Worm (Caenorhabditis elegans) whole organism, mixed stage, embryonic: ENCODE data around the gene ech-4.

Source experiments
- M03D4.4 ChIP-seq: sonication (generic microtip); optimal IDR thresholded peaks from 2 replicates; lab custom pipeline; 2017; ENCODE audit warnings: mild to moderate bottlenecking, missing genetic modification characterization, missing compliant biosample characterization
- bed-3 ChIP-seq: fragments of 200-800 bp; sonication (Bioruptor generic); optimal IDR thresholded peaks from 3 replicates; lab custom pipeline; 2018; ENCODE audit warnings: mild to moderate bottlenecking, missing genetic modification characterization, moderate library complexity, missing compliant biosample characterization
- blmp-1 ChIP-seq: fragments of 150-350 bp; optimal IDR thresholded peaks from 2 replicates; lab custom pipeline; 2014; ENCODE audit warnings: missing biosample characterization, missing genetic modification characterization
- ceh-39 ChIP-seq: fragments of 150-350 bp; optimal IDR thresholded peaks from 2 replicates; lab custom pipeline; 2014; ENCODE audit warnings: missing biosample characterization, missing genetic modification characterization
- ceh-43 ChIP-seq: fragments of 200-800 bp; sonication (Bioruptor generic); optimal IDR thresholded peaks from 2 replicates; lab custom pipeline; 2018; ENCODE audit warnings: mild to moderate bottlenecking, missing genetic modification characterization, moderate library complexity, missing compliant biosample characterization
- ceh-83 ChIP-seq: fragments of 200-800 bp; sonication (Bioruptor generic); optimal IDR thresholded peaks from 2 replicates; lab custom pipeline; 2018; ENCODE audit warnings: mild to moderate bottlenecking, missing genetic modification characterization, missing compliant biosample characterization
- ces-1 ChIP-seq: fragments of 150-350 bp; optimal IDR thresholded peaks from 2 replicates; lab custom pipeline; 2014; ENCODE audit warnings: missing biosample characterization, missing genetic modification reagents, missing genetic modification characterization
- cnd-1 ChIP-seq: fragments of 200-800 bp; sonication (Bioruptor generic); optimal IDR thresholded peaks from 2 replicates; lab custom pipeline; 2018; ENCODE audit warnings: mild to moderate bottlenecking, missing genetic modification characterization, missing compliant biosample characterization
- drap-1 ChIP-seq: fragments of 200-800 bp; sonication (Bioruptor generic); optimal IDR thresholded peaks from 3 replicates; lab custom pipeline; 2018; ENCODE audit warnings: mild to moderate bottlenecking, missing genetic modification characterization, missing compliant biosample characterization
- elt-1 ChIP-seq: sonication (generic microtip); optimal IDR thresholded peaks from 2 replicates; lab custom pipeline; 2017; ENCODE audit warnings: missing genetic modification characterization, mild to moderate bottlenecking, missing compliant biosample characterization, antibody characterized with exemption, moderate library complexity, borderline replicate concordance; ENCODE audit not compliant: insufficient read depth
- elt-3 ChIP-seq: fragments of 150-350 bp; optimal IDR thresholded peaks from 2 replicates; lab custom pipeline; 2014; ENCODE audit warnings: missing biosample characterization, missing genetic modification characterization
- flh-1 ChIP-seq: fragments of 200-800 bp; sonication (Bioruptor generic); optimal IDR thresholded peaks from 2 replicates; lab custom pipeline; 2018; ENCODE audit warnings: mild to moderate bottlenecking, missing genetic modification characterization, moderate library complexity, missing compliant biosample characterization
- ham-2 ChIP-seq: fragments of 200-800 bp; sonication (Bioruptor generic); optimal IDR thresholded peaks from 2 replicates; lab custom pipeline; 2018; ENCODE audit warnings: mild to moderate bottlenecking, missing genetic modification characterization, missing compliant biosample characterization
- hlh-1 ChIP-seq: fragments of 150-350 bp; optimal IDR thresholded peaks from 2 replicates; lab custom pipeline; 2014; ENCODE audit warnings: missing biosample characterization, missing genetic modification reagents, missing genetic modification characterization
- lin-13 ChIP-seq: fragments of 150-350 bp; optimal IDR thresholded peaks from 2 replicates; lab custom pipeline; 2014; ENCODE audit warnings: missing biosample characterization, missing genetic modification characterization
- lin-32 ChIP-seq: fragments of 200-800 bp; sonication (Bioruptor generic); optimal IDR thresholded peaks from 2 replicates; lab custom pipeline; 2018; ENCODE audit warnings: mild to moderate bottlenecking, missing genetic modification characterization, missing compliant biosample characterization
- lsy-2 ChIP-seq: fragments of 150-350 bp; optimal IDR thresholded peaks from 2 replicates; lab custom pipeline; 2014; ENCODE audit warnings: missing biosample characterization, missing genetic modification characterization
- mab-5 ChIP-seq: fragments of 150-350 bp; optimal IDR thresholded peaks from 2 replicates; lab custom pipeline; 2014; ENCODE audit warnings: missing biosample characterization, missing genetic modification characterization
- mep-1 ChIP-seq: fragments of 150-350 bp; optimal IDR thresholded peaks from 2 replicates; lab custom pipeline; 2017; ENCODE audit warnings: missing biosample characterization, missing genetic modification reagents, missing genetic modification characterization, inconsistent platforms
- mls-2 ChIP-seq: sonication (generic microtip); optimal IDR thresholded peaks from 2 replicates; lab custom pipeline; 2016; ENCODE audit warnings: mild to moderate bottlenecking, missing genetic modification characterization, moderate library complexity, missing compliant biosample characterization
- nhr-12 ChIP-seq: fragments of 150-350 bp; optimal IDR thresholded peaks from 2 replicates; lab custom pipeline; 2014; ENCODE audit warnings: missing biosample characterization, missing genetic modification characterization
- nhr-2 ChIP-seq: fragments of 150-350 bp; optimal IDR thresholded peaks from 2 replicates; lab custom pipeline; 2014; ENCODE audit warnings: missing biosample characterization, missing genetic modification characterization
- nhr-237 ChIP-seq: fragments of 150-350 bp; optimal IDR thresholded peaks from 2 replicates; lab custom pipeline; 2014; ENCODE audit warnings: missing biosample characterization, missing genetic modification characterization
- nhr-28 ChIP-seq: fragments of 150-350 bp; optimal IDR thresholded peaks from 2 replicates; lab custom pipeline; 2014; ENCODE audit warnings: missing biosample characterization, missing genetic modification characterization
- nhr-76 ChIP-seq: sonication (generic microtip); optimal IDR thresholded peaks from 2 replicates; lab custom pipeline; 2017; ENCODE audit warnings: missing biosample characterization, missing genetic modification characterization
- pha-4 ChIP-seq: fragments of 150-350 bp; optimal IDR thresholded peaks from 2 replicates; lab custom pipeline; 2018; ENCODE audit warnings: missing biosample characterization, missing genetic modification reagents, missing genetic modification characterization
- sem-2 ChIP-seq: fragments of 200-800 bp; sonication (Bioruptor generic); optimal IDR thresholded peaks from 2 replicates; lab custom pipeline; 2018; ENCODE audit warnings: mild to moderate bottlenecking, missing genetic modification characterization, missing compliant biosample characterization
- snpc-4 ChIP-seq: fragments of 150-350 bp; optimal IDR thresholded peaks from 2 replicates; lab custom pipeline; 2014; ENCODE audit warnings: missing biosample characterization, missing genetic modification characterization
- sptf-1 ChIP-seq: sonication (generic microtip); optimal IDR thresholded peaks from 2 replicates; lab custom pipeline; 2017; ENCODE audit warnings: mild to moderate bottlenecking, missing genetic modification characterization, moderate library complexity, missing compliant biosample characterization
- tbx-8 ChIP-seq: fragments of 200-800 bp; sonication (Bioruptor generic); optimal IDR thresholded peaks from 2 replicates; lab custom pipeline; 2018; ENCODE audit warnings: mild to moderate bottlenecking, missing genetic modification characterization, moderate library complexity, missing compliant biosample characterization
- unc-120 ChIP-seq: sonication (generic microtip); optimal IDR thresholded peaks from 2 replicates; lab custom pipeline; 2017; ENCODE audit warnings: missing genetic modification characterization, missing compliant biosample characterization; ENCODE audit not compliant: poor library complexity, severe bottlenecking
- unc-39 ChIP-seq: fragments of 150-350 bp; optimal IDR thresholded peaks from 2 replicates; lab custom pipeline; 2014; ENCODE audit warnings: missing biosample characterization, missing genetic modification characterization
- unc-62 ChIP-seq: fragments of 150-350 bp; optimal IDR thresholded peaks from 2 replicates; lab custom pipeline; 2014; ENCODE audit warnings: missing biosample characterization, missing genetic modification reagents, missing genetic modification characterization
- zip-8 ChIP-seq: fragments of 150-350 bp; optimal IDR thresholded peaks from 2 replicates; lab custom pipeline; 2014; ENCODE audit warnings: missing biosample characterization, missing genetic modification characterization
- ztf-11 ChIP-seq: fragments of 150-350 bp; optimal IDR thresholded peaks from 2 replicates; lab custom pipeline; 2014; ENCODE audit warnings: missing biosample characterization, missing genetic modification characterization

Gene ech-4

ce11 chrII:10820679-10821078 lies at the start of gene ech-4:
Gene ech-4, plus strand, starts transcription at chrII:10821031.
- TF ChIP-seq cnd-1 (tag; lab: Kevin White, UChicago) (no peak), nhr-28 (tag; lab: Kevin White, UChicago) (no peak), ceh-83 (GFP tag; lab: Kevin White, UChicago) (no peak), blmp-1 (no peak), lsy-2 (tag; lab: Kevin White, UChicago) (no peak), nhr-237 (tag; lab: Kevin White, UChicago) (no peak)

- TF ChIP-seq lin-13 (tag; lab: Kevin White, UChicago) (no peak), unc-39 (tag; lab: Kevin White, UChicago) (no peak), ceh-83 (GFP tag; lab: Kevin White, UChicago) (no peak), elt-3 (tag; lab: Kevin White, UChicago) (no peak), unc-62 (GFP tag; lab: Kevin White, UChicago) (no peak), blmp-1 (no peak), nhr-237 (tag; lab: Kevin White, UChicago) (no peak), ces-1 (GFP tag; lab: Kevin White, UChicago) (no peak), mab-5 (tag; lab: Kevin White, UChicago) (no peak), pha-4 (tag; lab: Kevin White, UChicago) (no peak), bed-3 (GFP tag; lab: Kevin White, UChicago) (no peak), sptf-1 (tag; lab: Kevin White, UChicago) (no peak), unc-120 (tag; lab: Kevin White, UChicago) (no peak), nhr-2 (tag; lab: Kevin White, UChicago) (no peak), sem-2 (no peak), tbx-8 (GFP tag; lab: Kevin White, UChicago) (no peak)
Observed at ce11 chrII:10778026-10778425, 42.8 kb upstream of the ech-4 start, which contains the start of gene mpz-1. Gene mpz-1, minus strand, starts transcription at chrII:10778126.

ce11 chrII:10783201-10783962 lies 37.4 kb upstream of the ech-4 start, which contains the start of gene ect-2:
Gene ect-2, minus strand, starts transcription at chrII:10783962.
- TF ChIP-seq ham-2 (GFP tag; lab: Kevin White, UChicago) = peak; percentile 50
- TF ChIP-seq lin-32 = no peak

ce11 chrII:10784248-10784647 lies 36.6 kb upstream of the ech-4 start:
- no peak for TF ChIP-seq elt-1 (tag; lab: Kevin White, UChicago)
- no peak for TF ChIP-seq unc-39 (tag; lab: Kevin White, UChicago)
- peak; percentile 70 for TF ChIP-seq nhr-2 (tag; lab: Kevin White, UChicago)
- peak; percentile 39 for TF ChIP-seq zip-8 (tag; lab: Kevin White, UChicago)
- no peak for TF ChIP-seq unc-120 (tag; lab: Kevin White, UChicago)
- TF ChIP-seq M03D4.4 (tag; lab: Kevin White, UChicago) = no peak
- peak; percentile 70 for TF ChIP-seq cnd-1 (tag; lab: Kevin White, UChicago)
- no peak for TF ChIP-seq blmp-1
- no peak for TF ChIP-seq ceh-39 (tag; lab: Kevin White, UChicago)
- TF ChIP-seq lsy-2 (tag; lab: Kevin White, UChicago) = no peak
- no peak for TF ChIP-seq nhr-28 (tag; lab: Kevin White, UChicago)
- TF ChIP-seq, all 35 proteins: peak for 3

ce11 chrII:10784780-10785463 lies 35.9 kb upstream of the ech-4 start, which contains the start of gene cdl-1:
Gene cdl-1, plus strand, starts transcription at chrII:10785452.
- TF ChIP-seq mls-2 (no peak), M03D4.4 (tag; lab: Kevin White, UChicago) (no peak), sptf-1 (tag; lab: Kevin White, UChicago) (no peak), hlh-1 (tag; lab: Kevin White, UChicago) (peak; percentile 33), unc-39 (tag; lab: Kevin White, UChicago) (no peak), ceh-43 (no peak), nhr-12 (tag; lab: Kevin White, UChicago) (no peak), lsy-2 (tag; lab: Kevin White, UChicago) (peak; percentile 22), bed-3 (GFP tag; lab: Kevin White, UChicago) (no peak), unc-62 (GFP tag; lab: Kevin White, UChicago) (no peak), elt-3 (tag; lab: Kevin White, UChicago) (no peak), pha-4 (tag; lab: Kevin White, UChicago) (no peak), zip-8 (tag; lab: Kevin White, UChicago) (no peak), ztf-11 (tag; lab: Kevin White, UChicago) (no peak), tbx-8 (GFP tag; lab: Kevin White, UChicago) (no peak), ceh-39 (tag; lab: Kevin White, UChicago) (no peak), mep-1 (tag; lab: Kevin White, UChicago) (no peak), elt-1 (tag; lab: Kevin White, UChicago) (no peak), nhr-76 (no peak), ces-1 (GFP tag; lab: Kevin White, UChicago) (peak; percentile 51), nhr-28 (tag; lab: Kevin White, UChicago) (no peak), sem-2 (no peak), mab-5 (tag; lab: Kevin White, UChicago) (no peak), drap-1 (no peak), flh-1 (no peak), blmp-1 (no peak), nhr-2 (tag; lab: Kevin White, UChicago) (peak; percentile 59), nhr-237 (tag; lab: Kevin White, UChicago) (peak; percentile 6), unc-120 (tag; lab: Kevin White, UChicago) (no peak), snpc-4 (tag; lab: Kevin White, UChicago) (no peak)
